Fruit fly (Drosophila melanogaster) whole organism, wandering third instar larva: ENCODE measurements around the gene CG14015.

Experiments
- Abd-B ChIP-seq: fragments of >200 bp; optimal IDR thresholded peaks from 2 replicates; lab custom pipeline; 2017; ENCODE audit warnings: missing biosample characterization, missing genetic modification characterization
- Dfd ChIP-seq: fragments of >200 bp; optimal IDR thresholded peaks from 2 replicates; lab custom pipeline; 2017; ENCODE audit warnings: missing biosample characterization, missing genetic modification characterization
- Dif ChIP-seq: fragments of 200-275, 200-300 bp; sonication (Bioruptor generic); optimal IDR thresholded peaks from 2 replicates; lab custom pipeline; 2018; ENCODE audit warnings: missing biosample characterization, missing genetic modification characterization; ENCODE audit not compliant: partially characterized antibody
- Hr78 ChIP-seq: fragments of >200 bp; optimal IDR thresholded peaks from 2 replicates; lab custom pipeline; 2017; ENCODE audit warnings: missing biosample characterization, missing genetic modification characterization
- Myc ChIP-seq: fragments of >200 bp; optimal IDR thresholded peaks from 2 replicates; lab custom pipeline; 2017
- Vsx2 ChIP-seq: fragments of 200-300, 225-300 bp; sonication (Bioruptor generic); optimal IDR thresholded peaks from 2 replicates; lab custom pipeline; 2018; ENCODE audit warnings: missing biosample characterization, missing genetic modification characterization; ENCODE audit not compliant: partially characterized antibody
- br ChIP-seq: fragments of 200-800 bp; sonication (Bioruptor generic); optimal IDR thresholded peaks from 2 replicates; lab custom pipeline; 2016; ENCODE audit warnings: missing biosample characterization, missing genetic modification characterization
- ey ChIP-seq: fragments of 200-800 bp; sonication (Bioruptor generic); optimal IDR thresholded peaks from 2 replicates; lab custom pipeline; 2016; ENCODE audit warnings: missing biosample characterization, missing genetic modification characterization
- lola ChIP-seq: fragments of >200 bp; optimal IDR thresholded peaks from 2 replicates; lab custom pipeline; 2017; ENCODE audit warnings: missing biosample characterization, missing genetic modification characterization
- sage ChIP-seq: fragments of 200-800 bp; sonication (Bioruptor generic); optimal IDR thresholded peaks from 2 replicates; lab custom pipeline; 2016; ENCODE audit warnings: missing biosample characterization, mild to moderate bottlenecking, missing genetic modification characterization

dm6 chr2L:5541935-5542685, 3.1 kb upstream of the CG14015 start, which contains the start of the genes Hel25E and Lam:
- no peak for TF ChIP-seq br (GFP tag; lab: Kevin White, UChicago)
- TF ChIP-seq ey (GFP tag; lab: Kevin White, UChicago) = no peak
- no peak for TF ChIP-seq Abd-B (GFP tag; lab: Kevin White, UChicago)
- no peak for TF ChIP-seq Vsx2 (GFP tag; lab: Kevin White, UChicago)
- no peak for TF ChIP-seq Hr78 (GFP tag; lab: Kevin White, UChicago)
- no peak for TF ChIP-seq Myc (lab: Kevin White, UChicago)
- TF ChIP-seq Dfd (GFP tag; lab: Kevin White, UChicago) = no peak
- TF ChIP-seq sage (GFP tag; lab: Kevin White, UChicago) = no peak
- TF ChIP-seq lola (GFP tag; lab: Kevin White, UChicago) = no peak
- TF ChIP-seq Dif = no peak
